Fruit fly (Drosophila melanogaster) whole organism, embryonic: ENCODE data around the gene CG14052.

Source experiments
- Atf3 ChIP-seq: fragments of 200-800 bp; sonication (Bioruptor generic); optimal IDR thresholded peaks from 3 replicates; lab custom pipeline; 2016; ENCODE audit warnings: missing biosample characterization, missing genetic modification characterization
- CG11093 ChIP-seq: fragments of 200-800 bp; sonication (Bioruptor generic); IDR thresholded peaks from 3 replicates; pipeline ENCODE4 v1.3.6; 2022; ENCODE audit warnings: missing biosample characterization, missing genetic modification characterization
- CG12236 ChIP-seq: fragments of 200-800 bp; sonication (Bioruptor generic); optimal IDR thresholded peaks from 2 replicates; lab custom pipeline; 2016; ENCODE audit warnings: missing biosample characterization, missing genetic modification characterization
- CG12659 ChIP-seq: fragments of 200-800 bp; sonication (Bioruptor generic); optimal IDR thresholded peaks from 3 replicates; lab custom pipeline; 2017; ENCODE audit warnings: mild to moderate bottlenecking, missing biosample characterization, missing genetic modification reagents, missing genetic modification characterization
- CG14710 ChIP-seq: fragments of 200-800 bp; sonication (Bioruptor generic); optimal IDR thresholded peaks from 3 replicates; lab custom pipeline; 2019; ENCODE audit warnings: missing biosample characterization, mild to moderate bottlenecking, missing genetic modification characterization, moderate library complexity
- CG16813 ChIP-seq: fragments of 200-800 bp; sonication (Bioruptor generic); IDR thresholded peaks from 3 replicates; pipeline ENCODE4 v1.3.6; 2022; ENCODE audit warnings: missing biosample characterization, missing genetic modification characterization; ENCODE audit not compliant: partially characterized antibody
- CG17186 ChIP-seq: fragments of 200-800 bp; sonication (Bioruptor generic); optimal IDR thresholded peaks from 3 replicates; lab custom pipeline; 2017; ENCODE audit warnings: missing biosample characterization, missing genetic modification reagents, missing genetic modification characterization
- CG17359 ChIP-seq: fragments of 200-800 bp; sonication (Bioruptor generic); optimal IDR thresholded peaks from 3 replicates; lab custom pipeline; 2018; ENCODE audit warnings: missing biosample characterization, mild to moderate bottlenecking, missing genetic modification characterization, moderate library complexity
- CG17612 ChIP-seq: fragments of 200-800 bp; sonication (Bioruptor generic); IDR thresholded peaks from 2 replicates; pipeline ENCODE4 v1.3.6; 2022; ENCODE audit warnings: missing biosample characterization, missing genetic modification characterization
- CG17802 ChIP-seq: fragments of 200-800 bp; sonication (Bioruptor generic); optimal IDR thresholded peaks from 2 replicates; lab custom pipeline; 2018; ENCODE audit warnings: missing biosample characterization, mild to moderate bottlenecking, missing genetic modification characterization, moderate library complexity
- CG1832 ChIP-seq: fragments of 200-800 bp; sonication (Bioruptor generic); optimal IDR thresholded peaks from 2 replicates; lab custom pipeline; 2017; ENCODE audit warnings: missing biosample characterization, mild to moderate bottlenecking, missing genetic modification characterization, inconsistent platforms
- CG18764 ChIP-seq: fragments of 200-800 bp; sonication (Bioruptor generic); optimal IDR thresholded peaks from 3 replicates; lab custom pipeline; 2016; ENCODE audit warnings: missing biosample characterization, missing genetic modification characterization
- CG2129 ChIP-seq: fragments of 200-800 bp; sonication (Bioruptor generic); IDR thresholded peaks from 2 replicates; pipeline ENCODE4 v1.3.6; 2022; ENCODE audit warnings: missing biosample characterization, missing genetic modification characterization; ENCODE audit not compliant: partially characterized antibody
- CG30020 ChIP-seq: fragments of 200-800 bp; optimal IDR thresholded peaks from 2 replicates; lab custom pipeline; 2019; ENCODE audit warnings: missing biosample characterization, mild to moderate bottlenecking, missing genetic modification characterization, moderate library complexity
- CG34376 ChIP-seq: fragments of 200-800 bp; sonication (Bioruptor generic); optimal IDR thresholded peaks from 2 replicates; lab custom pipeline; 2018; ENCODE audit warnings: missing biosample characterization, mild to moderate bottlenecking, missing genetic modification characterization
- CG3995 ChIP-seq: fragments of 200-800 bp; sonication (Bioruptor generic); optimal IDR thresholded peaks from 3 replicates; lab custom pipeline; 2016; ENCODE audit warnings: missing biosample characterization, missing genetic modification characterization
- CG7357 ChIP-seq: fragments of 200-800 bp; sonication (Bioruptor generic); IDR thresholded peaks from 3 replicates; pipeline ENCODE4 v1.3.6; 2022; ENCODE audit warnings: missing biosample characterization, missing genetic modification characterization
- CG9797 ChIP-seq: fragments of 200-800 bp; sonication (Bioruptor generic); optimal IDR thresholded peaks from 3 replicates; lab custom pipeline; 2018; ENCODE audit warnings: missing biosample characterization, mild to moderate bottlenecking, missing genetic modification characterization
- D ChIP-seq, 2 experiments: fragments of 200-800 bp in 1 of 2; fragments of >200 bp in 1 of 2; sonication (Bioruptor generic) in 1 of 2; optimal IDR thresholded peaks; 2 replicates in 1 of 2; 3 replicates in 1 of 2; lab custom pipeline; 2017; ENCODE audit warnings: mild to moderate bottlenecking in 1 of 2, missing biosample characterization in 1 of 2, missing genetic modification characterization in 1 of 2, missing genetic modification reagents in 1 of 2
- Dad ChIP-seq: fragments of 200-800 bp; sonication (Bioruptor generic); optimal IDR thresholded peaks from 3 replicates; lab custom pipeline; 2016; ENCODE audit warnings: missing biosample characterization, missing genetic modification characterization
- Dll ChIP-seq: fragments of 200-800 bp; sonication (Bioruptor generic); IDR thresholded peaks from 4 replicates; pipeline ENCODE4 v1.3.6; 2022; ENCODE audit warnings: missing biosample characterization, missing genetic modification characterization; ENCODE audit not compliant: partially characterized antibody
- Dp ChIP-seq: fragments of 200-800 bp; sonication (Bioruptor generic); optimal IDR thresholded peaks from 2 replicates; lab custom pipeline; 2018; ENCODE audit warnings: missing biosample characterization, mild to moderate bottlenecking, missing genetic modification characterization, moderate library complexity
- HmgD ChIP-seq: fragments of 200-800 bp; sonication (Bioruptor generic); optimal IDR thresholded peaks from 3 replicates; lab custom pipeline; 2016; ENCODE audit warnings: missing biosample characterization, missing genetic modification characterization
- Kr ChIP-seq: fragments of 200-800 bp; sonication (Bioruptor generic); optimal IDR thresholded peaks from 2 replicates; lab custom pipeline; 2017; ENCODE audit warnings: missing biosample characterization, mild to moderate bottlenecking, missing genetic modification characterization
- MBD-R2 ChIP-seq: fragments of 200-800 bp; sonication (Bioruptor generic); IDR thresholded peaks from 2 replicates; pipeline ENCODE4 v1.3.6; 2022; ENCODE audit warnings: missing biosample characterization, missing genetic modification characterization
- Max ChIP-seq: fragments of 200-800 bp; sonication (Bioruptor generic); optimal IDR thresholded peaks from 2 replicates; lab custom pipeline; 2016; ENCODE audit warnings: missing biosample characterization, mild to moderate bottlenecking, missing genetic modification characterization
- Nf-YA ChIP-seq: fragments of 200-800 bp; sonication (Bioruptor generic); IDR thresholded peaks from 2 replicates; pipeline ENCODE4 v1.3.6; 2022; ENCODE audit warnings: missing biosample characterization, missing genetic modification characterization
- Oli ChIP-seq: fragments of 200-800 bp; sonication (Bioruptor generic); optimal IDR thresholded peaks from 2 replicates; lab custom pipeline; 2018; ENCODE audit warnings: missing biosample characterization, mild to moderate bottlenecking, missing genetic modification characterization, moderate library complexity
- Sry-δ ChIP-seq: fragments of 200-800 bp; sonication (Bioruptor generic); optimal IDR thresholded peaks from 2 replicates; lab custom pipeline; 2016; ENCODE audit warnings: missing biosample characterization, missing genetic modification characterization
- al ChIP-seq: fragments of 200-800 bp; sonication (Bioruptor generic); IDR thresholded peaks from 2 replicates; pipeline ENCODE4 v1.3.6; 2022; ENCODE audit warnings: missing biosample characterization, missing genetic modification characterization
- ap ChIP-seq: fragments of 200-800 bp; sonication (Bioruptor generic); IDR thresholded peaks from 2 replicates; pipeline ENCODE4 v1.3.6; 2022; ENCODE audit warnings: missing biosample characterization, missing genetic modification characterization
- bbx ChIP-seq: fragments of 200-800 bp; sonication (Bioruptor generic); IDR thresholded peaks from 2 replicates; pipeline ENCODE4 v1.3.6; 2022; ENCODE audit warnings: missing biosample characterization, missing genetic modification characterization; ENCODE audit not compliant: partially characterized antibody
- cato ChIP-seq: fragments of 200-800 bp; sonication (Bioruptor generic); optimal IDR thresholded peaks from 2 replicates; lab custom pipeline; 2016; ENCODE audit warnings: missing biosample characterization, missing genetic modification characterization, borderline replicate concordance
- cg ChIP-seq: fragments of 200-800 bp; sonication (Bioruptor generic); optimal IDR thresholded peaks from 3 replicates; lab custom pipeline; 2019; ENCODE audit warnings: missing biosample characterization, mild to moderate bottlenecking, missing genetic modification characterization, moderate library complexity
- chn ChIP-seq: fragments of 200-800 bp; sonication (Bioruptor generic); optimal IDR thresholded peaks from 2 replicates; lab custom pipeline; 2016; ENCODE audit warnings: missing biosample characterization, missing genetic modification characterization
- hkb ChIP-seq, 2 experiments: fragments of 200-800 bp in 1 of 2; fragments of >200 bp in 1 of 2; sonication (Bioruptor generic) in 1 of 2; IDR thresholded peaks in 1 of 2; optimal IDR thresholded peaks in 1 of 2; 2 replicates each; pipeline versions ENCODE4 v1.3.6 to Lab custom; 2017 to 2022; ENCODE audit warnings: missing biosample characterization in 1 of 2, missing genetic modification characterization in 1 of 2
- mld ChIP-seq: fragments of 200-800 bp; sonication (Bioruptor generic); IDR thresholded peaks from 3 replicates; pipeline ENCODE4 v1.3.6; 2022; ENCODE audit warnings: missing biosample characterization, missing genetic modification characterization; ENCODE audit not compliant: partially characterized antibody
- nmo ChIP-seq: fragments of 200-800 bp; sonication (Bioruptor generic); optimal IDR thresholded peaks from 2 replicates; lab custom pipeline; 2018; ENCODE audit warnings: missing biosample characterization, mild to moderate bottlenecking, missing genetic modification characterization, moderate library complexity
- nom ChIP-seq: fragments of 200-800 bp; sonication (Bioruptor generic); optimal IDR thresholded peaks from 2 replicates; lab custom pipeline; 2017; ENCODE audit warnings: missing biosample characterization, missing genetic modification characterization, mild to moderate bottlenecking, moderate library complexity, missing genetic modification reagents
- pfk ChIP-seq: fragments of 200-800 bp; sonication (Bioruptor generic); optimal IDR thresholded peaks from 2 replicates; lab custom pipeline; 2018; ENCODE audit warnings: missing biosample characterization, mild to moderate bottlenecking, missing genetic modification characterization, moderate library complexity
- pho ChIP-seq: fragments of 200-800 bp; sonication (Bioruptor generic); optimal IDR thresholded peaks from 2 replicates; lab custom pipeline; 2016; ENCODE audit warnings: missing biosample characterization, missing genetic modification characterization
- pita ChIP-seq: fragments of 200-800 bp; sonication (Bioruptor generic); optimal IDR thresholded peaks from 2 replicates; lab custom pipeline; 2017; ENCODE audit warnings: missing biosample characterization, mild to moderate bottlenecking, missing genetic modification characterization
- sna ChIP-seq: fragments of 200-800 bp; sonication (Bioruptor generic); IDR thresholded peaks from 2 replicates; pipeline ENCODE4 v1.3.6; 2022; ENCODE audit warnings: missing biosample characterization, missing genetic modification characterization; ENCODE audit not compliant: partially characterized antibody
- sr ChIP-seq: fragments of 200-800 bp; sonication (Bioruptor generic); IDR thresholded peaks from 3 replicates; pipeline ENCODE4 v1.3.6; 2022; ENCODE audit warnings: missing biosample characterization, missing genetic modification characterization
- ssp ChIP-seq: fragments of 200-800 bp; sonication (Bioruptor generic); IDR thresholded peaks from 2 replicates; pipeline ENCODE4 v1.3.6; 2022; ENCODE audit warnings: missing biosample characterization, missing genetic modification characterization
- unc-4 ChIP-seq: fragments of 200-800 bp; sonication (Bioruptor generic); IDR thresholded peaks from 2 replicates; pipeline ENCODE4 v1.3.6; 2022; ENCODE audit warnings: missing biosample characterization, missing genetic modification characterization; ENCODE audit not compliant: partially characterized antibody
- vvl ChIP-seq: fragments of 200-800 bp; sonication (Bioruptor generic); IDR thresholded peaks from 2 replicates; pipeline ENCODE4 v1.3.6; 2022; ENCODE audit warnings: missing biosample characterization, missing genetic modification characterization
- wdn ChIP-seq: fragments of 200-800 bp; sonication (Bioruptor generic); IDR thresholded peaks from 2 replicates; pipeline ENCODE4 v1.3.6; 2022; ENCODE audit warnings: missing biosample characterization, missing genetic modification characterization
- z ChIP-seq: fragments of 200-800 bp; sonication (Bioruptor generic); IDR thresholded peaks from 3 replicates; pipeline ENCODE4 v1.3.6; 2022; ENCODE audit warnings: missing biosample characterization, missing genetic modification characterization

Gene CG14052

DNA sequence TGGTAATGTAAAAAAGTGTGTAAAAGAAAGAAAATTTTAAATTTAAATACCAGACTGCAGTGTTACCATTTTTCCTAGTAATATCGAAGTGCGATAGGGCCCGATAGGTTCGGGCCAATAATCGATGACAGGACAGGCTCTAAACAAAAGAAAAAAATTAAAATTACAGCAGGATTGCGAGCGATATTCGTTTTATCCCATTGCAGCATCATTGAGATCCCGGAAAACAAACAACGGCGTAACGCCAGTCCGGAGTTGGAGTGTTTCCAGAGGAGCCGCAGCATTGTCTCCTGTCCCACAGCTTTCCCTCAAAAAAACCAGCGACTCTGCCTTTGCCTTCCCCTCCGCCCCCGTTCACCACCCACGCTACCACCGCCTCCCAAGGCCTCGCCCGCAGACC, 1.6 kb downstream of the CG14052 start, which contains the start of gene pcx (continued):
- TF ChIP-seq z (GFP tag; lab: Robert Waterston, UW) (no peak), vvl (0 out of 2 replicates have a peak, but pooled peaks have one; percentile 7), Nf-YA (no peak), CG18764 (GFP tag; lab: Kevin White, UChicago) (peak; percentile 86), Dad (GFP tag; lab: Kevin White, UChicago) (no peak), CG11093 (GFP tag; lab: Robert Waterston, UW) (no peak), CG17359 (peak; percentile 96), CG17186 (GFP tag; lab: Kevin White, UChicago) (no peak), sr (GFP tag; lab: Robert Waterston, UW) (no peak), pho (GFP tag; lab: Kevin White, UChicago) (no peak), CG17612 (GFP tag; lab: Robert Waterston, UW) (no peak), wdn (GFP tag; lab: Robert Waterston, UW) (no peak), Atf3 (GFP tag; lab: Kevin White, UChicago) (no peak), cato (GFP tag; lab: Kevin White, UChicago) (no peak), CG12236 (GFP tag; lab: Kevin White, UChicago) (no peak), Dll (GFP tag; lab: Robert Waterston, UW) (peak; percentile 56; the same call in 1 of the 4 replicates), bbx (GFP tag; lab: Robert Waterston, UW) (peak; percentile 58), CG16813 (peak; percentile 55), al (GFP tag; lab: Robert Waterston, UW) (no peak), unc-4 (peak; percentile 65), pita (no peak), CG14710 (peak; percentile 37), hkb (optimal IDR thresholded peaks at IDR 0.05; lab: Kevin White, UChicago) (no peak), hkb (GFP tag; IDR thresholded peaks at IDR 0.05; lab: Robert Waterston, UW) (no peak), pfk (no peak), sna (0 out of 2 replicates have a peak, but pooled peaks have one; percentile 41), chn (GFP tag; lab: Kevin White, UChicago) (no peak)

DNA sequence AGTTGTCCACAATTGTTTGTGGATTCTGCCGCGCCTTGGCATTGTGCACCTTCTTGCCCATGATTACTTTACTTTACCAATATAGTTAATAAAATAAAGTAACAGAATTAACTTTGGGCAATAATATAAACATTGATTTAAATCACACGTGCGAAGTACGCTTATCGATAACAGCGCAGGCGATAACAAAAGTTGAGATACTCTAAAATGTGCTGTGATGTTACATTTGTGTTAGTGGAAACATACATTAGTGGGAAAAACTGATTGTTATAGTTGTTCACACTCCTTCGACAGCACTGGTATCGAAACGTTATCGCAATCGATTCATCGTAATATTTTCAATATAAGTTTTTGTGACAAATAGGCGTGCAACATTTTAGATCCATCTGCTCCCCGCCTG, 18.3 kb downstream of the CG14052 start, which contains the start of gene kz:
Gene kz (minus strand): TSS at position 194 of the 400 bp plus-strand sequence.
- TF ChIP-seq mld (peak; percentile 96), ap (no peak), CG7357 (GFP tag; lab: Robert Waterston, UW) (peak; percentile 100), Max (GFP tag; lab: Kevin White, UChicago) (peak; percentile 87), CG12659 (GFP tag; lab: Kevin White, UChicago) (peak; percentile 64), CG3995 (GFP tag; lab: Kevin White, UChicago) (peak; percentile 58), HmgD (peak; percentile 30), CG9797 (peak; percentile 45), Sry-δ (GFP tag; lab: Kevin White, UChicago) (peak; percentile 79), CG2129 (GFP tag; lab: Robert Waterston, UW) (0 out of 2 replicates have a peak, but pooled peaks have one; percentile 21), MBD-R2 (peak; percentile 93), CG17802 (peak; percentile 91), sna (peak; percentile 59; the same call in 1 of the 2 replicates), CG34376 (GFP tag; lab: Kevin White, UChicago) (no peak), sr (GFP tag; lab: Robert Waterston, UW) (no peak), CG1832 (no peak), Dp (peak; percentile 66), CG30020 (tag; lab: Kevin White, UChicago) (peak; percentile 94), cg (GFP tag; lab: Kevin White, UChicago) (peak; percentile 23), nmo (GFP tag; lab: Kevin White, UChicago) (peak; percentile 39), nom (no peak), Kr (GFP tag; lab: Kevin White, UChicago) (no peak), Oli (tag; lab: Kevin White, UChicago) (no peak), D (optimal IDR thresholded peaks at IDR 0.05; lab: Kevin White, UChicago) (no peak), D (GFP tag; optimal IDR thresholded peaks at IDR 0.05; lab: Kevin White, UChicago) (no peak), ssp (GFP tag; lab: Robert Waterston, UW) (peak; percentile 94)
